Fruit fly (Drosophila melanogaster): Measurements from ENCODE around the gene CG3368.
A peak's percentile ranks its signal among the peaks of the same experiment; 100 is the strongest.

- TF ChIP-seq Myc (optimal IDR thresholded peaks at IDR 0.05) (no peak), psq (optimal IDR thresholded peaks at IDR 0.05) (no peak), Sin3A (optimal IDR thresholded peaks at IDR 0.05) (no peak), ttk (optimal IDR thresholded peaks at IDR 0.05) (peak; percentile 94)
These were observed 13.0 kb upstream of the CG3368 start for dm6 chr3R:27270379-27271266.

Data from Kc167 (cell line).